Worm (Caenorhabditis elegans) whole organism, L4/young adult: ENCODE data around the gene F23H11.4.

Experiments used
- W03F9.2 ChIP-seq: fragments of 150-350 bp; optimal IDR thresholded peaks from 2 replicates; lab custom pipeline; 2014; ENCODE audit warnings: missing biosample characterization, missing genetic modification characterization
- him-1 ChIP-seq: sonication (generic microtip); optimal IDR thresholded peaks from 2 replicates; lab custom pipeline; 2016; ENCODE audit warnings: missing genotype, missing genetic modification reagents, missing genetic modification characterization, missing compliant biosample characterization

ce11 chrIII:853859-854359 is 53.4 kb downstream of the F23H11.4 start, which contains the start of the genes rnp-5 and tag-51:
- TF ChIP-seq him-1 (tag; lab: Kevin White, UChicago) (no peak), W03F9.2 (tag; lab: Kevin White, UChicago) (no peak)
